Fruit fly (Drosophila melanogaster): ENCODE measurements around the gene tgy.

tgy gene

DNA sequence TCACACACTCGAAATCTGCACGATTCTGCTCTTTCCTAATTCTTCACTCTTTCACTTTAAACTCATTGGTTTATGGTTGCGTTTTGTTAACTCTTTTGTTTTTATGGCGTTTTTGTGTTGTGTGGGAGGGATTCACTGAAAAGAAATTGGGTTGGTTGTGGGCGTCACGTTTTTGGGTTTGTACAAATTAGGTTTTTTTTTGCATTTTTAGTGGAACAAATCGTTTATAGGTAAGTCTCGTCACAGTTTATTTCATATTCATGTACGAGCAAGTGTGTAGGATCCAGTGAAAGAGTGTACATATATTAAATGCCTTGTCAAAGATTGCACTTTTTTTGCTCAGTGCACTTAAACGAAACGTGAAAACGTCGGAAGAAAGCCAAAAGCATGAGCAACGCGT lies 37.6 kb upstream of the tgy start (continued):
- no peak for TF ChIP-seq mld (GFP tag; IDR thresholded peaks at IDR 0.05; ENCODE audit: partially characterized antibody)
- TF ChIP-seq chif (GFP tag; optimal IDR thresholded peaks at IDR 0.05), result peak; percentile 30 to 37
- TF ChIP-seq CG14014 (GFP tag; IDR thresholded peaks at IDR 0.05), result no peak
- TF ChIP-seq CG7987 (GFP tag; optimal IDR thresholded peaks at IDR 0.05), result no peak
- no peak for TF ChIP-seq CG13775 (GFP tag; optimal IDR thresholded peaks at IDR 0.05)
- TF ChIP-seq CG34422 (GFP tag; IDR thresholded peaks at IDR 0.05), result no peak
- peak; percentile 43 for TF ChIP-seq CG17359 (tag; optimal IDR thresholded peaks at IDR 0.05)
- TF ChIP-seq oc (tag; optimal IDR thresholded peaks at IDR 0.05), result no peak
- TF ChIP-seq otp (GFP tag; IDR thresholded peaks at IDR 0.05), result no peak
- TF ChIP-seq NfI (GFP tag; optimal IDR thresholded peaks at IDR 0.05), result no peak
- no peak for TF ChIP-seq Fer3 (tag; optimal IDR thresholded peaks at IDR 0.05)
- TF ChIP-seq zen2 (GFP tag; IDR thresholded peaks at IDR 0.05; ENCODE audit: partially characterized antibody), result no peak
- TF ChIP-seq cwo (GFP tag; optimal IDR thresholded peaks at IDR 0.05), result no peak
- no peak for TF ChIP-seq CG4617 (GFP tag; optimal IDR thresholded peaks at IDR 0.05; ENCODE audit: borderline replicate concordance)
- TF ChIP-seq CHES-1-like (GFP tag; optimal IDR thresholded peaks at IDR 0.05), result peak; percentile 6
- no peak for TF ChIP-seq CG4820 (GFP tag; optimal IDR thresholded peaks at IDR 0.05)
- TF ChIP-seq CG3726 (GFP tag; IDR thresholded peaks at IDR 0.05), result no peak
- no peak for TF ChIP-seq CG34224 (GFP tag; IDR thresholded peaks at IDR 0.05; ENCODE audit: partially characterized antibody)
- TF ChIP-seq crp (GFP tag; optimal IDR thresholded peaks at IDR 0.05), result no peak
- no peak for TF ChIP-seq bowl (GFP tag; IDR thresholded peaks at IDR 0.05)
- no peak for TF ChIP-seq Rfx (GFP tag; IDR thresholded peaks at IDR 0.05)
- TF ChIP-seq sd (tag; optimal IDR thresholded peaks at IDR 0.05), result no peak
- TF ChIP-seq H15 (GFP tag; IDR thresholded peaks at IDR 0.05), result no peak
- no peak for TF ChIP-seq stwl (tag; optimal IDR thresholded peaks at IDR 0.05)
- no peak for TF ChIP-seq MBD-R2 (GFP tag; IDR thresholded peaks at IDR 0.05)
- peak; percentile 29 for TF ChIP-seq CG7839 (tag; optimal IDR thresholded peaks at IDR 0.05)
- no peak for TF ChIP-seq CG5953 (GFP tag; IDR thresholded peaks at IDR 0.05)
- TF ChIP-seq CG9437 (GFP tag; optimal IDR thresholded peaks at IDR 0.05), result no peak
- peak; percentile 2 for TF ChIP-seq zf30C (GFP tag; optimal IDR thresholded peaks at IDR 0.05)
- TF ChIP-seq dmrt99B (tag; optimal IDR thresholded peaks at IDR 0.05), result peak; percentile 48
- TF ChIP-seq CG7786 (GFP tag; optimal IDR thresholded peaks at IDR 0.05), result peak; percentile 33
- no peak for TF ChIP-seq esg (GFP tag; conservative IDR thresholded peaks at IDR 0.05)
- no peak for TF ChIP-seq CG14441 (GFP tag; IDR thresholded peaks at IDR 0.05)
- no peak for TF ChIP-seq CG18011 (GFP tag; optimal IDR thresholded peaks at IDR 0.05)
- no peak for TF ChIP-seq tap (tag; optimal IDR thresholded peaks at IDR 0.05)
- TF ChIP-seq Myb (GFP tag; optimal IDR thresholded peaks at IDR 0.05), result peak; percentile 14
- TF ChIP-seq YL-1 (GFP tag; optimal IDR thresholded peaks at IDR 0.05), result no peak
- no peak for TF ChIP-seq CG2199 (GFP tag; IDR thresholded peaks at IDR 0.05)
- peak in 1 of 2 experiments; percentile 55 for TF ChIP-seq Hr51 (GFP tag; optimal IDR thresholded peaks at IDR 0.05)
- 0 out of 2 replicates have a peak, but pooled peaks have one; percentile 30 for TF ChIP-seq Ptx1 (GFP tag; IDR thresholded peaks at IDR 0.05)
- TF ChIP-seq CG2875 (GFP tag; optimal IDR thresholded peaks at IDR 0.05), result no peak
- peak; percentile 27 for TF ChIP-seq CG4424 (GFP tag; optimal IDR thresholded peaks at IDR 0.05)
- no peak for TF ChIP-seq luna (GFP tag; optimal IDR thresholded peaks at IDR 0.05)
- TF ChIP-seq schlank (tag; optimal IDR thresholded peaks at IDR 0.05), result no peak
- TF ChIP-seq cad (GFP tag; optimal IDR thresholded peaks at IDR 0.05), result no peak
- no peak for TF ChIP-seq org-1 (GFP tag; optimal IDR thresholded peaks at IDR 0.05)
- TF ChIP-seq CG17385 (GFP tag; optimal IDR thresholded peaks at IDR 0.05), result peak; percentile 1
- TF ChIP-seq CG10959 (GFP tag; IDR thresholded peaks at IDR 0.05), result no peak
- TF ChIP-seq CG4404 (GFP tag; IDR thresholded peaks at IDR 0.05), result no peak
- TF ChIP-seq hb (GFP tag; IDR thresholded peaks at IDR 0.05; ENCODE audit: partially characterized antibody), result no peak
- TF ChIP-seq CG11560 (tag; IDR thresholded peaks at IDR 0.05), result no peak
